Worm (Caenorhabditis elegans) whole organism, midembryonic: Measurements from ENCODE around the gene znfx-1.

Source experiments
- T22C8.4 ChIP-seq: fragments of 200-800 bp; sonication (Bioruptor generic); IDR thresholded peaks from 2 replicates; pipeline ENCODE4 v1.3.6; 2022; ENCODE audit warnings: missing genetic modification characterization, missing compliant biosample characterization
- cog-1 ChIP-seq: sonication (generic microtip); optimal IDR thresholded peaks from 2 replicates; lab custom pipeline; 2016; ENCODE audit warnings: missing genetic modification characterization, missing compliant biosample characterization
- flt-1 ChIP-seq: fragments of 200-800 bp; sonication (Bioruptor generic); IDR thresholded peaks from 2 replicates; pipeline ENCODE4 v1.3.6; 2022; ENCODE audit warnings: missing genetic modification characterization, missing compliant biosample characterization
- klf-2 ChIP-seq: fragments of 200-800 bp; sonication (Bioruptor generic); conservative IDR thresholded peaks from 2 replicates; pipeline ENCODE4 v1.3.6; 2022; ENCODE audit warnings: missing genetic modification reagents, missing genetic modification characterization, missing compliant biosample characterization
- med-1 ChIP-seq: sonication (generic microtip); optimal IDR thresholded peaks from 2 replicates; lab custom pipeline; 2017; ENCODE audit warnings: missing genetic modification characterization, mild to moderate bottlenecking, missing compliant biosample characterization, antibody characterized with exemption, missing genetic modification reagents; ENCODE audit not compliant: insufficient read depth
- ref-1 ChIP-seq: fragments of 200-800 bp; sonication (Bioruptor generic); conservative IDR thresholded peaks from 2 replicates; pipeline ENCODE4 v1.3.6; 2022; ENCODE audit warnings: missing genetic modification reagents, missing genetic modification characterization, missing compliant biosample characterization
- tab-1 ChIP-seq: fragments of 200-800 bp; sonication (Bioruptor generic); IDR thresholded peaks from 2 replicates; pipeline ENCODE4 v1.3.6; 2022; ENCODE audit warnings: missing genetic modification characterization, missing compliant biosample characterization
- ztf-23 ChIP-seq: fragments of 200-800 bp; sonication (Bioruptor generic); IDR thresholded peaks from 2 replicates; pipeline ENCODE4 v1.3.6; 2022; ENCODE audit warnings: missing genetic modification reagents, missing genetic modification characterization, missing compliant biosample characterization
- ztf-29 ChIP-seq: fragments of 200-800 bp; sonication (Bioruptor generic); IDR thresholded peaks from 2 replicates; pipeline ENCODE4 v1.3.6; 2022; ENCODE audit warnings: missing genetic modification reagents, missing genetic modification characterization, missing compliant biosample characterization

znfx-1 gene

ce11 chrII:9210076-9210475 is 3.4 kb upstream of the znfx-1 start, which contains the start of gene ZK1067.4:
Gene ZK1067.4, plus strand, starts transcription at chrII:9210376.
- TF ChIP-seq tab-1 (GFP tag; lab: Robert Waterston, UW): no peak
- TF ChIP-seq med-1 (GFP tag; lab: Kevin White, UChicago): no peak
- TF ChIP-seq ztf-23: no peak
- TF ChIP-seq cog-1: no peak
- no peak for TF ChIP-seq flt-1 (GFP tag; lab: Robert Waterston, UW)
- no peak for TF ChIP-seq ztf-29 (GFP tag; lab: Robert Waterston, UW)
- no peak for TF ChIP-seq klf-2 (GFP tag; lab: Robert Waterston, UW)
- TF ChIP-seq T22C8.4 (GFP tag; lab: Robert Waterston, UW): no peak
- TF ChIP-seq ref-1: no peak

DNA sequence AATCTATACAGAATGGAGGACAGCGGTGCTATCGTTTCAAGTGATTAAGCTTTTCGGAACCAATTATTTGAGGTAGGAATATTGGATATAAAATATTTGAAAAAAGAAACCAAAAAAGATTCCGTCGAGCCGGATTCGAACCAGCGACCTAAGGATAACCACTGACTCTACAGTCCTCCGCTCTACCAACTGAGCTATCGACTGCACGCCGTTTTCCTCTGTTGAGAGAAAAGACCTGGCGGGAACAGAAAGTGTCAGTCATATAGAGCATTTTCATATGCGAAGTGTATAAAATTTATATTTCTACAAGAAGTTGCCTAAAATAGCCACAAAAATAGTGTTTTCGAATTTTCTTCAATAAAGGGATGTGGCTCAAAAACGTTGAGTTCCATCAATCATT is 1.8 kb upstream of the znfx-1 start:
- TF ChIP-seq ztf-23: no peak
- TF ChIP-seq T22C8.4 (GFP tag; lab: Robert Waterston, UW): no peak
- TF ChIP-seq ref-1: no peak
- TF ChIP-seq med-1 (GFP tag; lab: Kevin White, UChicago): no peak
- TF ChIP-seq ztf-29 (GFP tag; lab: Robert Waterston, UW): no peak
- no peak for TF ChIP-seq klf-2 (GFP tag; lab: Robert Waterston, UW)
- TF ChIP-seq flt-1 (GFP tag; lab: Robert Waterston, UW): no peak
- TF ChIP-seq tab-1 (GFP tag; lab: Robert Waterston, UW): no peak
- TF ChIP-seq cog-1: no peak

DNA sequence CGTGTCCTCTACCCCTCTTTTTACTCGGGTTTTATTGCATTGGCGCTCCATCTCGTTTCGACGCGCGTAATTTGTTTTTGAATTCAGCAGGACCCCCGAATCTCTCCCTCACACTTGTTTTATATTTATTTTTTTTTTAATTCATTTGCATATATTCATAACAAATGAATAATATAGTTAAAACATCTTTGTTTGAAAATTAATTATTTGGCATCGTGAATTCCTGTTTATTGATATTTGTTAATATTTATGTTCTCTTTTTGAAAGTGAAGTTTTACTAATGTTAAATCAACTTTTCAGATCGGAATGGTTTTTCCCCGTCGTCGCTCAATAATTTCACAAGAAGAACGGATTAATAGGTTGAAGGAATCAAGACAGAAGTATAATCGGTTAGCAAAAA is 9.5 kb downstream of the znfx-1 start, which contains the start of gene ZK1067.3:
Gene ZK1067.3 (plus strand): TSS at position 301 of the 400 bp plus-strand sequence.
- no peak for TF ChIP-seq tab-1 (GFP tag; lab: Robert Waterston, UW)

ce11 chrII:9227134-9227533 is 13.7 kb downstream of the znfx-1 start, which contains the start of gene abu-14:
Gene abu-14, minus strand, starts transcription at chrII:9227214.
- no peak for TF ChIP-seq flt-1 (GFP tag; lab: Robert Waterston, UW)
- no peak for TF ChIP-seq cog-1
- TF ChIP-seq ztf-29 (GFP tag; lab: Robert Waterston, UW): no peak
- TF ChIP-seq klf-2 (GFP tag; lab: Robert Waterston, UW): no peak
- TF ChIP-seq T22C8.4 (GFP tag; lab: Robert Waterston, UW): no peak
- no peak for TF ChIP-seq ztf-23
- no peak for TF ChIP-seq ref-1
- no peak for TF ChIP-seq tab-1 (GFP tag; lab: Robert Waterston, UW)
- no peak for TF ChIP-seq med-1 (GFP tag; lab: Kevin White, UChicago)

- TF ChIP-seq med-1 (GFP tag; lab: Kevin White, UChicago) (no peak), ref-1 (no peak), T22C8.4 (GFP tag; lab: Robert Waterston, UW) (no peak), klf-2 (GFP tag; lab: Robert Waterston, UW) (no peak), tab-1 (GFP tag; lab: Robert Waterston, UW) (no peak), ztf-23 (no peak), flt-1 (GFP tag; lab: Robert Waterston, UW) (no peak), ztf-29 (GFP tag; lab: Robert Waterston, UW) (no peak), cog-1 (no peak)
Measured at ce11 chrII:9231240-9231639, 17.8 kb downstream of the znfx-1 start, which contains the start of gene gst-13. Gene gst-13, plus strand, starts transcription at chrII:9231457.

- no peak for TF ChIP-seq klf-2 (GFP tag; lab: Robert Waterston, UW)
- TF ChIP-seq ztf-29 (GFP tag; lab: Robert Waterston, UW): no peak
- no peak for TF ChIP-seq tab-1 (GFP tag; lab: Robert Waterston, UW)
- TF ChIP-seq flt-1 (GFP tag; lab: Robert Waterston, UW): no peak
- TF ChIP-seq ref-1: no peak
- TF ChIP-seq T22C8.4 (GFP tag; lab: Robert Waterston, UW): no peak
- TF ChIP-seq med-1 (GFP tag; lab: Kevin White, UChicago): no peak
- TF ChIP-seq ztf-23: no peak
- TF ChIP-seq cog-1: no peak
Measured at ce11 chrII:9232493-9232892, 19.0 kb downstream of the znfx-1 start.

DNA sequence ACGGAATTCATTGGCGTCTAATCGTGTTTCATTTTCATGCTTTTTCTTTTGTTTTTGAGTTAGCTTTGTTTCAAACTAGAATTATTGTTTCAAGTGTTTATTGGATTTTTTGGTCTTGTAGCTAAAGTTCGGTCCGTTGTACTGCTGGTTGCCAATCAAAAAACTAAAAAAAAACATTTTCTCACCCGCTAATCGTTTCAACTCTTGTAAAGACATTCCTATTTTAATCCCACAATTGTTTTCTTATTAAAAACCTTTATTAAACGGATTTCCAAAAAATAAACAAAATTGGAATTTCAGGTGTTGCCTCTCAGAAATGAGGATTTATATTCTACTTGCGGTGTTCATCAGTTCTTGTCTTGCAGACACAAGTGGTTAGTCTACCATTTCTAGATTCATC is 19.5 kb downstream of the znfx-1 start, which contains the start of gene T26C5.2:
Gene T26C5.2 (plus strand): TSS at position 301 of the 400 bp plus-strand sequence.
- no peak for TF ChIP-seq ztf-23
- no peak for TF ChIP-seq ztf-29 (GFP tag; lab: Robert Waterston, UW)
- TF ChIP-seq cog-1: no peak
- no peak for TF ChIP-seq ref-1
- TF ChIP-seq flt-1 (GFP tag; lab: Robert Waterston, UW): no peak
- no peak for TF ChIP-seq tab-1 (GFP tag; lab: Robert Waterston, UW)
- no peak for TF ChIP-seq klf-2 (GFP tag; lab: Robert Waterston, UW)
- no peak for TF ChIP-seq T22C8.4 (GFP tag; lab: Robert Waterston, UW)
- TF ChIP-seq med-1 (GFP tag; lab: Kevin White, UChicago): no peak

DNA sequence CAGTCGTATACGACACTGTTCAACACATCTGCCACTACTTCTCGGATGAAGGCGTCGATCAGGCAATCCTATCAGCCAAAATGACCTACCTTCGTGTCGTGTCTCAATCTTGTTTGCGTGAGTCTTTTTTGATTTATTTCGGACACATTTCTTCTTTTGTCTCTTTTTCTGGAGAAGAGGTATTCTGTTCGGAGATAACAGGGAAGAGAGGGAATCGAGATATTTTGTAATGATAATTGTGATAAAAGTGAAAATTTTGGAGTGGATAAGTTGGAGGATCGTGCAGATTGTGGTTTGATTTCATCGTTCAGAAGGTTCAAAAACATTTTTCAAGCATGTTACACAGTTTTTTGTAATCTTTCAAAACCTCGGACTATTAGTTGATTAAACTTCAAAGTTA is 20.4 kb downstream of the znfx-1 start:
- TF ChIP-seq klf-2 (GFP tag; lab: Robert Waterston, UW) (no peak), T22C8.4 (GFP tag; lab: Robert Waterston, UW) (no peak), med-1 (GFP tag; lab: Kevin White, UChicago) (no peak), ref-1 (no peak), tab-1 (GFP tag; lab: Robert Waterston, UW) (no peak), cog-1 (no peak), flt-1 (GFP tag; lab: Robert Waterston, UW) (no peak), ztf-29 (GFP tag; lab: Robert Waterston, UW) (no peak), ztf-23 (no peak)

ce11 chrII:9236283-9236682 is 22.8 kb downstream of the znfx-1 start, which contains the start of gene T26C5.3:
Gene T26C5.3, plus strand, starts transcription at chrII:9236583.
- TF ChIP-seq klf-2 (GFP tag; lab: Robert Waterston, UW): no peak
- no peak for TF ChIP-seq ref-1
- no peak for TF ChIP-seq ztf-29 (GFP tag; lab: Robert Waterston, UW)
- no peak for TF ChIP-seq tab-1 (GFP tag; lab: Robert Waterston, UW)

ce11 chrII:9236972-9237371 is 23.5 kb downstream of the znfx-1 start:
- no peak for TF ChIP-seq tab-1 (GFP tag; lab: Robert Waterston, UW)
- no peak for TF ChIP-seq ztf-23
- TF ChIP-seq cog-1: no peak
- TF ChIP-seq klf-2 (GFP tag; lab: Robert Waterston, UW): no peak
